Fruit fly (Drosophila melanogaster) S2 (cell line): ENCODE data around the gene ect.

Source experiments
- CG8478 ChIP-seq: fragments of >200 bp; optimal IDR thresholded peaks from 2 replicates; lab custom pipeline; 2018
- CTCF ChIP-seq, 2 experiments: fragments of >200 bp; optimal IDR thresholded peaks; 2 replicates each; lab custom pipeline; 2018

DNA sequence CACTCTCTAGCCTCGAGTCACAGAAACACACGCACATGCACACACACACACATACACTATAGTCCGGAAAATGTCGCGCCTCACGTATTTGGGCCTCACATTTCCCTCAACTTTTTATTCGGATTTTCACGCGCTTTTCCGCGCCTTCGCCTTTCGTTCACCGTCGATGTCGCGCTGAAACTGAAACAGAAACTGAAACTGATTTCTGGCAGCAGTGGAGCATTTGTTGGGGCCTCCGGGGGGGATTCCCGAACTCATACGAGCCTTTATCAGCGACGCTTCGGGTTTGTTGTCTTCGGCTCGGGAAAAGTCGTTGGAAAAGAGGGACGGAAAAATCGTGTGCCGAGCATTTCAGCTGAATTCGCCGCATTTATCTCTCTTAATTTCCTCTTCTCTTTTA is 15.7 kb downstream of the ect start, which contains the start of gene dpr10:
- TF ChIP-seq CTCF (optimal IDR thresholded peaks at IDR 0.05; lab: Kevin White, UChicago), result no peak
- no peak for TF ChIP-seq CG8478 (lab: Kevin White, UChicago)
